Worm (Caenorhabditis elegans): ENCODE measurements around the gene R13A5.10.
"Not testable (repeated sequence)": the region's sequence is repeated elsewhere in the genome, so short reads cannot be mapped to it uniquely, and the experiment has no call there.

R13A5.10 gene

ce11 chrIII:7594482-7594881, 11.7 kb upstream of the R13A5.10 start, which contains the start of gene Y80D4G.2:
Gene Y80D4G.2 (minus strand): TSS chrIII:7594582.
- not testable (repeated sequence) for TF ChIP-seq nhr-6 (tag; optimal IDR thresholded peaks at IDR 0.05); alr-1 (tag; optimal IDR thresholded peaks at IDR 0.05); unc-62 (GFP tag; optimal IDR thresholded peaks at IDR 0.05)

DNA sequence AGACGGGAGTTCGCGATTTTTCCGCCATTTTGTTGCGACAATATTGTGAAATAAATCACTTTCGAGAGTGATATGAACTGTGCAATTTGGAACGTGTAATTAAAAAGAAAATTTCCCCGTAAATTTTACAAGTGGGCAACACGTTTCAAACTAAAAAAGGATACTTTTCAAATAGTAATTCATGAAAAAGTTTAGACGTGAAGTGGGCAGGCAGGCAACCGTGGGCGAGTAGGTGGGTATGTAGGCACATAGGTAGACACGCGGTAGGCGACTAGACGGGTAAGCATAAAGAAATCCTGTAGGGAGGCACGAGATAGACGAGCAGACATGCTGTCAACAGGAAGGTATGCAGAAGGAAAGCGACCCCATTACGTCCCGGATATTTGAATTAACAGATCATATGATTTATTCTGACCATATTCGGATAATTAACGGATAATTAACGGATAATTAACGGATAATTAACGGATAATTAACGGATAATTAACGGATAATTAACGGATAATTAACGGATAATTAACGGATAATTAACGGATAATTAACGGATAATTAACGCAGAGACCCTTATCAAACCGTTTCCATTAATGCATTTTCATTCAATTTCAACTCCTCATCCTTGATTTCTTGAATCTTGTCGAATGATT, 10.6 kb upstream of the R13A5.10 start, which contains the start of gene R13A5.11:
Gene R13A5.11 (minus strand): TSS at position 51 of the 644 bp plus-strand sequence.
- TF ChIP-seq elt-1 (tag; optimal IDR thresholded peaks at IDR 0.05): no peak
- TF ChIP-seq nhr-10 (tag; optimal IDR thresholded peaks at IDR 0.05): no peak
- TF ChIP-seq ama-1 (optimal IDR thresholded peaks at IDR 0.05): no peak
- no peak for TF ChIP-seq nhr-23 (tag; optimal IDR thresholded peaks at IDR 0.05)
- TF ChIP-seq alr-1 (tag; optimal IDR thresholded peaks at IDR 0.05): no peak
- TF ChIP-seq unc-62 (GFP tag; optimal IDR thresholded peaks at IDR 0.05): no peak
- no peak for TF ChIP-seq lin-11 (tag; optimal IDR thresholded peaks at IDR 0.05)
- no peak for TF ChIP-seq nhr-77 (tag; optimal IDR thresholded peaks at IDR 0.05)
- TF ChIP-seq crh-2 (tag; optimal IDR thresholded peaks at IDR 0.05): no peak
- TF ChIP-seq F13H6.1 (tag; optimal IDR thresholded peaks at IDR 0.05): no peak
- TF ChIP-seq fos-1 (tag; optimal IDR thresholded peaks at IDR 0.05): no peak
- TF ChIP-seq dmd-4 (tag; optimal IDR thresholded peaks at IDR 0.05): no peak
- TF ChIP-seq nhr-129 (tag; optimal IDR thresholded peaks at IDR 0.05): no peak
- TF ChIP-seq nhr-21 (tag; optimal IDR thresholded peaks at IDR 0.05): no peak
- TF ChIP-seq nhr-12 (tag; optimal IDR thresholded peaks at IDR 0.05): no peak
- TF ChIP-seq C34F6.9 (tag; optimal IDR thresholded peaks at IDR 0.05): no peak
- no peak for TF ChIP-seq unc-55 (GFP tag; optimal IDR thresholded peaks at IDR 0.05)
- no peak for TF ChIP-seq nhr-237 (tag; optimal IDR thresholded peaks at IDR 0.05)
- TF ChIP-seq Y55F3AM.14 (GFP tag; optimal IDR thresholded peaks at IDR 0.05): no peak
- TF ChIP-seq ceh-16 (tag; optimal IDR thresholded peaks at IDR 0.05): no peak

DNA sequence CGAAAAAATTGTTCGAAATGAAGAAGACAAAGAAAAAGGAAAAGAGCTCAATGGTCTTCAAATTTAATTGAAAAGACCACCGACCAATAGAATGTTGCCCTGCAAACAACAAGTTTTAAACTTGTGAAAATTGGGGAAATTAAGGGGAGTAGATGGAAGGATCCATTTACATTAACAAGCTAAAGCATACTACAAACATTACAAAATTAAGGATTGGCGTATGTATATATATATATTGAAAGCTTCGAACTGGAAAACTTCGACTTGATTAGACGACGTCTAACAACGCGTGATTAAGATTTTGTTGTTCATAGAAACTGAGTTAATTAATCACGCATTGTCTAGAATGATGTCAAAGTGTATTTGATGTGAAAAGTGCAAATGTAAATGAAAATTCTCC, 5.4 kb upstream of the R13A5.10 start, which contains the start of gene R13A5.15:
Gene R13A5.15 (minus strand): TSS at position 101 of the 400 bp plus-strand sequence.
- TF ChIP-seq ceh-16 (tag; optimal IDR thresholded peaks at IDR 0.05): no peak
- TF ChIP-seq lin-13 (GFP tag; optimal IDR thresholded peaks at IDR 0.05): no peak
- TF ChIP-seq mdl-1 (tag; optimal IDR thresholded peaks at IDR 0.05): no peak
- no peak for TF ChIP-seq sem-4 (tag; optimal IDR thresholded peaks at IDR 0.05)
- TF ChIP-seq sma-9 (GFP tag; optimal IDR thresholded peaks at IDR 0.05): no peak
- no peak for TF ChIP-seq sma-9 (tag; optimal IDR thresholded peaks at IDR 0.05)
- no peak for TF ChIP-seq ceh-82 (tag; optimal IDR thresholded peaks at IDR 0.05)
- no peak for TF ChIP-seq ztf-1 (GFP tag; conservative IDR thresholded peaks at IDR 0.05)
- TF ChIP-seq blmp-1 (tag; optimal IDR thresholded peaks at IDR 0.05; ENCODE audit: insufficient read depth): no peak
- TF ChIP-seq dmd-4 (tag; optimal IDR thresholded peaks at IDR 0.05): no peak
- no peak for TF ChIP-seq lsy-2 (tag; optimal IDR thresholded peaks at IDR 0.05)
- TF ChIP-seq elt-1 (tag; optimal IDR thresholded peaks at IDR 0.05): no peak
- no peak for TF ChIP-seq mab-5 (tag; optimal IDR thresholded peaks at IDR 0.05)
- no peak for TF ChIP-seq egl-27 (tag; optimal IDR thresholded peaks at IDR 0.05)
- no peak for TF ChIP-seq unc-62 (GFP tag; optimal IDR thresholded peaks at IDR 0.05)

- TF ChIP-seq nhr-129 (tag; optimal IDR thresholded peaks at IDR 0.05) (peak; percentile 24), lsy-2 (tag; optimal IDR thresholded peaks at IDR 0.05) (peak; percentile 29 to 71), R02D3.7 (tag; optimal IDR thresholded peaks at IDR 0.05) (peak; percentile 27), gmeb-1 (tag; optimal IDR thresholded peaks at IDR 0.05) (no peak), mdl-1 (tag; optimal IDR thresholded peaks at IDR 0.05) (no peak), lin-11 (tag; optimal IDR thresholded peaks at IDR 0.05) (peak; percentile 3), Y55F3AM.14 (GFP tag; optimal IDR thresholded peaks at IDR 0.05) (no peak), sma-9 (GFP tag; optimal IDR thresholded peaks at IDR 0.05) (no peak), sma-9 (tag; optimal IDR thresholded peaks at IDR 0.05) (no peak), C34F6.9 (tag; optimal IDR thresholded peaks at IDR 0.05) (peak; percentile 17)
Measured at ce11 chrIII:7584131-7584646, 1.4 kb upstream of the R13A5.10 start, which contains the start of gene cup-5. Gene cup-5 (plus strand): TSS chrIII:7584181.

DNA sequence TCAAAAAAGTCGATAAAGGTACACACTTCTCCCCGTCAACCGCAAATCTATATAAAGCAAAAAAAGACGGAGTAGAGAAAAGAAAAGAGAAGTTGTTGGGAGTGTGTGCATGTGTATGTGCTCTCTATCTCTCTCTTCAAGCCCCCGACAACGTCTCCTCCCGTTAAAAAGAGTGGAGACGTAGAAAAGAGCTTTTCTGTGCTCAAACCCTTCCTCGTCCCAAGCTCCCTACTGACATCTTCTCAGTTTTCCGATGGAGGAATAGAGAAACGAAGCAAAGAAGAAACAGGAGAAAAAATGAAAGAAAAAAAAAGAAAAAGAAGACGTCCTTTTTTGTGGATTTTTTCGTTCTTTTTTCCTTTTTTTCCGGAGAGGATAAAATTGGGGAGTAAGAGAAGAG, 2.2 kb downstream of the R13A5.10 start:
- TF ChIP-seq zag-1 (tag; optimal IDR thresholded peaks at IDR 0.05) (peak; percentile 29), lsy-2 (tag; optimal IDR thresholded peaks at IDR 0.05) (peak in 1 of 2 experiments; percentile 66), mbf-1 (tag; optimal IDR thresholded peaks at IDR 0.05) (no peak), unc-55 (GFP tag; optimal IDR thresholded peaks at IDR 0.05) (peak; percentile 89), snpc-4 (tag; optimal IDR thresholded peaks at IDR 0.05) (peak; percentile 3), nhr-129 (tag; optimal IDR thresholded peaks at IDR 0.05) (peak; percentile 52), Y55F3AM.14 (GFP tag; optimal IDR thresholded peaks at IDR 0.05) (peak; percentile 48), C34F6.9 (tag; optimal IDR thresholded peaks at IDR 0.05) (peak; percentile 82), nhr-77 (tag; optimal IDR thresholded peaks at IDR 0.05) (no peak), lin-11 (tag; optimal IDR thresholded peaks at IDR 0.05) (peak; percentile 30), crh-2 (tag; optimal IDR thresholded peaks at IDR 0.05) (peak; percentile 40), elt-3 (tag; optimal IDR thresholded peaks at IDR 0.05) (no peak), F13H6.1 (tag; optimal IDR thresholded peaks at IDR 0.05) (peak; percentile 30)
